Worm (Caenorhabditis elegans): ENCODE data around the gene mam-5.

- no peak for TF ChIP-seq nhr-76 (tag; optimal IDR thresholded peaks at IDR 0.05)
- TF ChIP-seq pha-4 (tag; optimal IDR thresholded peaks at IDR 0.05): no peak
- no peak for TF ChIP-seq ztf-11 (tag; optimal IDR thresholded peaks at IDR 0.05)
- no peak for TF ChIP-seq unc-62 (GFP tag; optimal IDR thresholded peaks at IDR 0.05)
- TF ChIP-seq cnd-1 (tag; optimal IDR thresholded peaks at IDR 0.05): no peak
- TF ChIP-seq bed-3 (GFP tag; optimal IDR thresholded peaks at IDR 0.05): no peak
- no peak for TF ChIP-seq snpc-4 (tag; optimal IDR thresholded peaks at IDR 0.05)
- TF ChIP-seq nhr-28 (tag; optimal IDR thresholded peaks at IDR 0.05): no peak
- no peak for TF ChIP-seq ces-1 (GFP tag; optimal IDR thresholded peaks at IDR 0.05)
- no peak for TF ChIP-seq ham-2 (GFP tag; optimal IDR thresholded peaks at IDR 0.05)
- no peak for TF ChIP-seq nhr-12 (tag; optimal IDR thresholded peaks at IDR 0.05)
- TF ChIP-seq nhr-237 (tag; optimal IDR thresholded peaks at IDR 0.05): no peak
These were observed 26.3 kb upstream of the mam-5 start, which contains the start of gene C50H2.13 for ce11 chrV:9926240-9926639.
